Worm (Caenorhabditis elegans) whole organism, L3 larva: ENCODE data around the gene T06C10.3.

Source experiments
- aly-2 ChIP-seq: fragments of 150-350 bp; optimal IDR thresholded peaks from 2 replicates; lab custom pipeline; 2014; ENCODE audit warnings: missing biosample characterization, missing genetic modification characterization
- ama-1 ChIP-seq: fragments of 150-350 bp; optimal IDR thresholded peaks from 2 replicates; lab custom pipeline; 2018
- ceh-16 ChIP-seq: sonication (generic microtip); optimal IDR thresholded peaks from 2 replicates; lab custom pipeline; 2017; ENCODE audit warnings: missing biosample characterization, missing genetic modification characterization
- ceh-28 ChIP-seq: fragments of 150-350 bp; optimal IDR thresholded peaks from 2 replicates; lab custom pipeline; 2014; ENCODE audit warnings: missing biosample characterization, missing genetic modification reagents, missing genetic modification characterization
- ceh-82 ChIP-seq: fragments of 150-350 bp; optimal IDR thresholded peaks from 2 replicates; lab custom pipeline; 2014; ENCODE audit warnings: missing biosample characterization, missing genetic modification characterization
- daf-12 ChIP-seq: fragments of 150-350 bp; optimal IDR thresholded peaks from 2 replicates; lab custom pipeline; 2014; ENCODE audit warnings: missing biosample characterization, missing genetic modification reagents, missing genetic modification characterization
- egl-5 ChIP-seq: fragments of 150-350 bp; optimal IDR thresholded peaks from 2 replicates; lab custom pipeline; 2017; ENCODE audit warnings: missing biosample characterization, missing genetic modification reagents, missing genetic modification characterization, inconsistent platforms
- elt-1 ChIP-seq: fragments of 150-350 bp; optimal IDR thresholded peaks from 2 replicates; lab custom pipeline; 2014; ENCODE audit warnings: missing biosample characterization, missing genetic modification characterization
- elt-2 ChIP-seq: sonication (generic microtip); optimal IDR thresholded peaks from 2 replicates; lab custom pipeline; 2016; ENCODE audit warnings: missing genetic modification reagents, mild to moderate bottlenecking, missing genetic modification characterization, missing compliant biosample characterization
- elt-3 ChIP-seq, 3 experiments: fragments of 150-350 bp in 1 of 3; sonication (generic microtip) in 2 of 3; optimal IDR thresholded peaks; 2 replicates in 2 of 3; 4 replicates in 1 of 3; lab custom pipeline; 2014 to 2017; ENCODE audit warnings: missing biosample characterization in 3 of 3, missing genetic modification characterization in 3 of 3
- eor-1 ChIP-seq, 2 experiments: fragments of 150-350 bp; optimal IDR thresholded peaks; 2 replicates each; lab custom pipeline; 2014 to 2018; ENCODE audit warnings: missing biosample characterization in 2 of 2, missing genetic modification characterization in 2 of 2
- fkh-2 ChIP-seq: fragments of 150-350 bp; optimal IDR thresholded peaks from 2 replicates; lab custom pipeline; 2014; ENCODE audit warnings: missing biosample characterization, missing genetic modification reagents, missing genetic modification characterization
- hmg-11 ChIP-seq: sonication (generic microtip); optimal IDR thresholded peaks from 2 replicates; lab custom pipeline; 2016; ENCODE audit warnings: missing genetic modification characterization, missing compliant biosample characterization
- jun-1 ChIP-seq: fragments of 150-350 bp; optimal IDR thresholded peaks from 2 replicates; lab custom pipeline; 2014; ENCODE audit warnings: missing biosample characterization, missing genetic modification reagents, missing genetic modification characterization
- lin-15B ChIP-seq: fragments of 150-350 bp; optimal IDR thresholded peaks from 2 replicates; lab custom pipeline; 2014; ENCODE audit warnings: missing biosample characterization, missing genetic modification characterization
- mml-1 ChIP-seq: fragments of 150-350 bp; sonication (generic microtip); optimal IDR thresholded peaks from 3 replicates; lab custom pipeline; 2014; ENCODE audit warnings: missing biosample characterization, missing genetic modification characterization
- nfya-1 ChIP-seq: sonication (generic microtip); optimal IDR thresholded peaks from 2 replicates; lab custom pipeline; 2017; ENCODE audit warnings: missing genetic modification characterization, mild to moderate bottlenecking, missing compliant biosample characterization, antibody characterized with exemption, moderate library complexity; ENCODE audit not compliant: insufficient read depth
- nhr-11 ChIP-seq: fragments of 150-350 bp; optimal IDR thresholded peaks from 2 replicates; lab custom pipeline; 2014; ENCODE audit warnings: missing biosample characterization, missing genetic modification characterization
- nhr-12 ChIP-seq: fragments of 150-350 bp; optimal IDR thresholded peaks from 2 replicates; lab custom pipeline; 2014; ENCODE audit warnings: missing biosample characterization, missing genetic modification characterization
- nhr-23 ChIP-seq: fragments of 150-350 bp; optimal IDR thresholded peaks from 2 replicates; lab custom pipeline; 2014; ENCODE audit warnings: missing biosample characterization, missing genetic modification reagents, missing genetic modification characterization
- nhr-237 ChIP-seq: fragments of 150-350 bp; optimal IDR thresholded peaks from 2 replicates; lab custom pipeline; 2014; ENCODE audit warnings: missing biosample characterization, missing genetic modification characterization
- nhr-25 ChIP-seq: sonication (generic microtip); optimal IDR thresholded peaks from 2 replicates; lab custom pipeline; 2017; ENCODE audit warnings: missing biosample characterization, missing genetic modification characterization
- nhr-28 ChIP-seq: fragments of 150-350 bp; optimal IDR thresholded peaks from 2 replicates; lab custom pipeline; 2014; ENCODE audit warnings: missing biosample characterization, missing genetic modification characterization
- nhr-43 ChIP-seq: sonication (generic microtip); optimal IDR thresholded peaks from 2 replicates; lab custom pipeline; 2016; ENCODE audit warnings: mild to moderate bottlenecking, missing genetic modification characterization, missing compliant biosample characterization; ENCODE audit not compliant: poor library complexity, severe bottlenecking
- nhr-67 ChIP-seq: fragments of 150-350 bp; optimal IDR thresholded peaks from 2 replicates; lab custom pipeline; 2014; ENCODE audit warnings: missing biosample characterization, missing genetic modification characterization
- nhr-76 ChIP-seq: fragments of 150-350 bp; sonication (generic microtip); optimal IDR thresholded peaks from 5 replicates; lab custom pipeline; 2014; ENCODE audit warnings: missing biosample characterization, missing genetic modification characterization
- nhr-77 ChIP-seq: fragments of 150-350 bp; optimal IDR thresholded peaks from 2 replicates; lab custom pipeline; 2014; ENCODE audit warnings: missing biosample characterization, missing genetic modification characterization
- pha-4 ChIP-seq: fragments of 150-350 bp; optimal IDR thresholded peaks from 2 replicates; lab custom pipeline; 2014; ENCODE audit warnings: missing biosample characterization, missing genetic modification reagents, missing genetic modification characterization
- pqm-1 ChIP-seq: fragments of 150-350 bp; optimal IDR thresholded peaks from 2 replicates; lab custom pipeline; 2017; ENCODE audit warnings: missing biosample characterization, missing genetic modification characterization, inconsistent platforms
- skn-1 ChIP-seq: fragments of 150-350 bp; optimal IDR thresholded peaks from 2 replicates; lab custom pipeline; 2014; ENCODE audit warnings: missing biosample characterization, missing genetic modification characterization
- snpc-4 ChIP-seq: fragments of 150-350 bp; optimal IDR thresholded peaks from 2 replicates; lab custom pipeline; 2014; ENCODE audit warnings: missing biosample characterization, missing genetic modification characterization
- tbx-2 ChIP-seq: sonication (generic microtip); optimal IDR thresholded peaks from 2 replicates; lab custom pipeline; 2016; ENCODE audit warnings: mild to moderate bottlenecking, missing genetic modification characterization, missing compliant biosample characterization
- unc-62 ChIP-seq: fragments of 150-350 bp; sonication (generic microtip); optimal IDR thresholded peaks from 4 replicates; lab custom pipeline; 2014; ENCODE audit warnings: missing biosample characterization, missing genetic modification reagents, missing genetic modification characterization
- zag-1 ChIP-seq: fragments of 150-350 bp; optimal IDR thresholded peaks from 2 replicates; lab custom pipeline; 2014; ENCODE audit warnings: missing biosample characterization, missing genetic modification characterization
- ztf-4 ChIP-seq: fragments of 150-350 bp; optimal IDR thresholded peaks from 2 replicates; lab custom pipeline; 2014; ENCODE audit warnings: missing biosample characterization, missing genetic modification characterization

T06C10.3 gene

ce11 chrIV:7834625-7835228 is 35.8 kb upstream of the T06C10.3 start, which contains the start of gene erp-44.2:
TSS of gene erp-44.2 (minus strand) at chrIV:7834675.
- peak; percentile 93 for TF ChIP-seq pha-4
- TF ChIP-seq zag-1 (tag; lab: Kevin White, UChicago), result no peak
- no peak for TF ChIP-seq nhr-77 (tag; lab: Kevin White, UChicago)
- no peak for TF ChIP-seq ceh-82 (tag; lab: Kevin White, UChicago)
- no peak for TF ChIP-seq nhr-67 (tag; lab: Kevin White, UChicago)
- no peak for TF ChIP-seq nhr-237 (tag; lab: Kevin White, UChicago)
- no peak for TF ChIP-seq fkh-2 (tag; lab: Kevin White, UChicago)

- TF ChIP-seq nfya-1 (tag; lab: Kevin White, UChicago) (peak; percentile 19), snpc-4 (no peak), zag-1 (tag; lab: Kevin White, UChicago) (no peak), ceh-82 (tag; lab: Kevin White, UChicago) (no peak), tbx-2 (tag; lab: Kevin White, UChicago) (no peak), ceh-28 (peak; percentile 60), nhr-28 (tag; lab: Kevin White, UChicago) (no peak), nhr-76 (tag; lab: Kevin White, UChicago) (no peak), nhr-67 (tag; lab: Kevin White, UChicago) (no peak), nhr-25 (tag; lab: Kevin White, UChicago) (peak; percentile 61), jun-1 (tag; lab: Kevin White, UChicago) (no peak), nhr-237 (tag; lab: Kevin White, UChicago) (no peak), elt-2 (tag; lab: Kevin White, UChicago) (no peak), aly-2 (no peak), fkh-2 (tag; lab: Kevin White, UChicago) (no peak), unc-62 (GFP tag; lab: Kevin White, UChicago) (no peak), elt-1 (tag; lab: Kevin White, UChicago) (no peak), ceh-16 (tag; lab: Kevin White, UChicago) (no peak), nhr-23 (tag; lab: Kevin White, UChicago) (peak; percentile 85), nhr-11 (tag; lab: Kevin White, UChicago) (no peak), pha-4 (peak; percentile 26), hmg-11 (tag; lab: Kevin White, UChicago) (peak; percentile 27), pqm-1 (no peak), elt-3 (tag; optimal IDR thresholded peaks at IDR 0.05; lab: Kevin White, UChicago) (no peak)
- TF ChIP-seq, all 47 proteins: peak for 6
Measured at ce11 chrIV:7836030-7836429, 34.5 kb upstream of the T06C10.3 start.

ce11 chrIV:7836491-7836890 is 34.1 kb upstream of the T06C10.3 start:
- TF ChIP-seq ztf-4 (tag; lab: Kevin White, UChicago) (no peak), ceh-16 (tag; lab: Kevin White, UChicago) (no peak), nfya-1 (tag; lab: Kevin White, UChicago) (no peak), ama-1 (no peak), nhr-12 (no peak), fkh-2 (tag; lab: Kevin White, UChicago) (no peak), snpc-4 (no peak), lin-15B (no peak), ceh-82 (tag; lab: Kevin White, UChicago) (no peak), eor-1 (tag; optimal IDR thresholded peaks at IDR 0.05; lab: Kevin White, UChicago) (no peak), tbx-2 (tag; lab: Kevin White, UChicago) (no peak), unc-62 (GFP tag; lab: Kevin White, UChicago) (no peak), nhr-11 (tag; lab: Kevin White, UChicago) (no peak), nhr-43 (tag; lab: Kevin White, UChicago) (no peak), pqm-1 (no peak), mml-1 (tag; lab: Kevin White, UChicago) (no peak), egl-5 (tag; lab: Kevin White, UChicago) (no peak), nhr-76 (tag; lab: Kevin White, UChicago) (no peak), skn-1 (tag; lab: Kevin White, UChicago) (no peak)

ce11 chrIV:7838426-7838825 is 32.1 kb upstream of the T06C10.3 start, which contains the start of gene C06A6.7:
TSS of gene C06A6.7 (minus strand) at chrIV:7838526.
- TF ChIP-seq nhr-11 (tag; lab: Kevin White, UChicago) (no peak), nfya-1 (tag; lab: Kevin White, UChicago) (no peak), daf-12 (no peak), nhr-12 (no peak), snpc-4 (no peak)
